Fruit fly (Drosophila melanogaster) whole organism, adult: Measurements from ENCODE around the gene mRNA-cap.

Experiments
- cic ChIP-seq: fragments of 200-800 bp; sonication (Bioruptor generic); optimal IDR thresholded peaks from 2 replicates; lab custom pipeline; 2017; ENCODE audit warnings: missing biosample characterization, mild to moderate bottlenecking, missing genetic modification characterization, moderate library complexity
- pad ChIP-seq: fragments of 200-800 bp; sonication (Bioruptor generic); optimal IDR thresholded peaks from 3 replicates; lab custom pipeline; 2017; ENCODE audit warnings: missing biosample characterization, missing genetic modification characterization, mild to moderate bottlenecking, moderate library complexity, missing genetic modification reagents

DNA sequence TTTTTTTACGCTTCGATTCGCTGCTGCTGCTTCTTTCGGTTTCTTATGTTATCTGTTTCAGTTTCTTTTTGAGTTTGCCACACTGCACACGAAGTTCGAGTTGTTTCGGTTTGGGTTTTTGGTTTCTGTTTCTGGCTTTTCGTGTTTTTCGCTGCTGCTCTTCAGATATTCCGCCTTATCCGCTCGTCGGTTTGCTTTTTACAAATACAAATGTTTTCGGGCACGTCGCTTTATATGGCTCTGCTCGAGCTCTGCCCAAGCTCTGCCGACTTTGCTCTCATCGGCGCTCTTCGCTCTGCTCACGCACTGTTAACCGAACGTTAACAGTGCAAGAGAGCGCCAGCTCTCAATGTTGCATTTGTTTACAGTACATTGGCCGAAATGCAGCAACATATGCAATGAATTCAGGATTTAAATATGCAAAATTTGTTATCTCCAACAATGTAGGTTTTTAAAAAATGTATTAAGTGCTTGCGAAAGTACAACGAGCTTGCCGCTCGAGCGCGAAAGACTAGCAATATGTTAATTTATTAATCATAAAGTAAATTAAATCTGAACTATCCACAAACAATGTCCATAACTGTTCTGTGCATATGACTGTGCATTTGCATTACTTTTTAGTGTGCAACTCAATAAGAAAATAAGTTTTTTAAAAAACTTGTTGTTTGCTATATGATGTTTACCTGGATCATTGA lies 31.2 kb downstream of the mRNA-cap start:
- TF ChIP-seq pad (no peak), cic (GFP tag; lab: Kevin White, UChicago) (no peak)
